Worm (Caenorhabditis elegans): ENCODE measurements around the gene F21H12.3.

The F21H12.3 gene

DNA sequence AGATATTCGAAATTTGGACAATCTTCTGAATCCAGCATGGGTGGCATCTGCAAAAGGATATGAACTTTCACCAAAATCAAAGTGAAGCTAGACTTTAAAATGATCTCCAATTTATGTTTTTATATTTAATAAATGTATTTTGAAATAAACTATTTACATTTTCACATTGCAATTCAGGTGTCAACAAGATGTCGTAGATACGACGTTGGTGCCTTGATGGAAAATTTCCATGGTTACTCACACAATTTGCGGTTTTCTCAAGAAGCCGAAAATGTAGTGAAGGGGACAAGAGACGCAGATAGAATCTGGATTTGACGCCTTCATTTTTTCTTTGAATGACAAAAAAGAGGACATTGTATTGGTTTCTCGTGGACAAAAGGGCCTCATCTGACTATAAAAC lies 16.8 kb downstream of the F21H12.3 start, which contains the start of gene rgs-3:
rgs-3 (plus strand) TSS at position 301 of the 400 bp plus-strand sequence.
- TF ChIP-seq W03F9.2 (tag; optimal IDR thresholded peaks at IDR 0.05): no peak
- no peak for TF ChIP-seq dao-5 (tag; optimal IDR thresholded peaks at IDR 0.05)
- TF ChIP-seq him-1 (tag; optimal IDR thresholded peaks at IDR 0.05): no peak

DNA sequence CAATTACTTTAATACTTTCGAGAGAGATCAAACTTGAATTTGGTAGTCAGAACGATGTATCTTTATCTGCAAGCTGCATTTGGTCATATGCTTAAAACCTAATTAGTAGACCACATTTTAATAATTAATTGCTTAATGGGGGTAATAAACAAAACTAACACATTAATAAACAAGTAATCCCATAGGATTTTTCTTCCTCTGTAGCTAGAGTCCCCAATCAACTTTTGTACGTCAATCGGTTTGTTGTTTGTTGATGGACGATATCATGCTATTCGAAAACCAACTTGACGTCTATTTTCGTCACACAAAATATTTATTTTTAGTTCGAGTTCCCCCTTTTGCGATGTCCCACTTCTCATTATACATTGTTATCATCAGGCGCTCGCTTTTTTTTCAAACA lies 18.8 kb downstream of the F21H12.3 start:
- TF ChIP-seq him-1 (tag; optimal IDR thresholded peaks at IDR 0.05) (no peak), dao-5 (tag; optimal IDR thresholded peaks at IDR 0.05) (no peak), W03F9.2 (tag; optimal IDR thresholded peaks at IDR 0.05) (no peak)

DNA sequence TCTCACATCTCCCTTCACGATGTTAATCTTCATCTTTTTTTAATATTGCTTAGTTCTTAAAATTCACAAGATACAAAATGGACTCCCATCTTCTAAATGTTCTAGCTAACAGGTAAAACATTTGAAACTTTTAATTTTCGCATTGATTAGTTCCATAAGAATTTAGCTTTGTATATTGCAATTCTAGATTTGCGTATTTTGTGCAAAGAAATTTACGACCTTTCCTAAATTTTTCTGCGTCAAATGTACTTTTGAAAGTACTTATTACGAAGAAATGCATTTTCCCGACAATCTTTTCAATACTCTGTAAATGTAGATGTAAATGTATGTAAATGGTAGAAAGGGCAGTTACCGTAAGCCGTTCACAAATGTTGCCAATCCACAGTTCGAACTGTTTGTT lies 21.3 kb downstream of the F21H12.3 start:
- no peak for TF ChIP-seq dao-5 (tag; optimal IDR thresholded peaks at IDR 0.05)
- TF ChIP-seq W03F9.2 (tag; optimal IDR thresholded peaks at IDR 0.05): no peak
- TF ChIP-seq him-1 (tag; optimal IDR thresholded peaks at IDR 0.05): no peak

DNA sequence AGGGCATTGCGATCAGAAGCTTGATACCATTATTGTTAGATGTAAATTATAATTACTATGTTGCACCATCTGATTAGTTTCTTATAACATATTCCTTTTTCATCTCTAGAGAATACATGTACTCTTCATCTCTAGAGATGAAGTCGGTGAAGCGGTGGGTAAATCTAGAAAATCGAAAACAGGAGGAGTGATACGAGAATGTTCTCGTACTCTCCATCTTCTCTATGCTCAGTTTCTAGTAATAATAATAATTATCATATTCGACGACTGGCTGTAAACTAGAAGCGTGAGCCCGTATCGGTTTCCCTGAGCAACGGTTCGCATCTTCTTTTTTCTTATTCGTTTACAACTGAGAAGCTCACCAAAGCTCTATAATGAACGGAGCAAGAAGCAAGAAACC lies 25.1 kb downstream of the F21H12.3 start:
- TF ChIP-seq him-1 (tag; optimal IDR thresholded peaks at IDR 0.05): no peak
- TF ChIP-seq W03F9.2 (tag; optimal IDR thresholded peaks at IDR 0.05): no peak
- TF ChIP-seq dao-5 (tag; optimal IDR thresholded peaks at IDR 0.05): no peak

ce11 chrII:6109989-6110388 lies 27.3 kb downstream of the F21H12.3 start:
- TF ChIP-seq W03F9.2 (tag; optimal IDR thresholded peaks at IDR 0.05) (no peak), dao-5 (tag; optimal IDR thresholded peaks at IDR 0.05) (no peak), him-1 (tag; optimal IDR thresholded peaks at IDR 0.05) (no peak)

- TF ChIP-seq W03F9.2 (tag; optimal IDR thresholded peaks at IDR 0.05) (no peak), him-1 (tag; optimal IDR thresholded peaks at IDR 0.05) (no peak), dao-5 (tag; optimal IDR thresholded peaks at IDR 0.05) (no peak)
Measured at ce11 chrII:6113187-6113586, 30.5 kb downstream of the F21H12.3 start, which contains the start of gene heri-1. Gene heri-1 (minus strand): TSS chrII:6113194.

DNA sequence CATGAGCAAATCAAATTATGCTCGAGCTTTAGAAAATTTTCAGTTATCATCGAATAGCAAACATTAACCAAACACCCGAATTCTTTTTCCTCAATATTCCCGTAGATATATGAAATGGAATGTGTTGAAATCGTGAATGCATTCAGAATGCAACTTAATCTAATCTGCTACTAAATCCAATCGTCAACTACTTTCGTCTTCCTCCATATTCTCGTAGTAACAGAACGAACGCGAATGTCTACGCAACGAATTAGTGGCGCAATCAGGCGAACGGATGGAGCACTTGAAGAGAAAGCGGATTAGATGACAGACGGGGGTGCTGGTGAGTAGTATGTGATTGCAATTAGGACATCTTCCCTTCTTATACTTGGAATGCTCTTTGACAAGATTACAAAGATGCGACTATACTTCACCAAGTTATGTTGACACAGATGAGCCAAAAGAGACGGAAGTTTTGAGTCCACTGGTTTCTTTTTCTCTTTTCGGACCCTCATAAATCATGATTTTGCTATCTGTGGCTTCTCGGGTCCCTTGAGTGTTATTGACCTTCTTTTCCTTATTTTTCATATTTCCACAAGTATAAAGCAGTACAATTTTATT lies 31.2 kb downstream of the F21H12.3 start:
- no peak for TF ChIP-seq him-1 (tag; optimal IDR thresholded peaks at IDR 0.05)
- TF ChIP-seq W03F9.2 (tag; optimal IDR thresholded peaks at IDR 0.05): no peak
- TF ChIP-seq dao-5 (tag; optimal IDR thresholded peaks at IDR 0.05): no peak

ce11 chrII:6115283-6115682 lies 32.6 kb downstream of the F21H12.3 start:
- TF ChIP-seq dao-5 (tag; optimal IDR thresholded peaks at IDR 0.05) (no peak), W03F9.2 (tag; optimal IDR thresholded peaks at IDR 0.05) (no peak), him-1 (tag; optimal IDR thresholded peaks at IDR 0.05) (no peak)

ce11 chrII:6116701-6117100 lies 34.0 kb downstream of the F21H12.3 start:
- TF ChIP-seq dao-5 (tag; optimal IDR thresholded peaks at IDR 0.05): no peak
- TF ChIP-seq him-1 (tag; optimal IDR thresholded peaks at IDR 0.05): no peak
- no peak for TF ChIP-seq W03F9.2 (tag; optimal IDR thresholded peaks at IDR 0.05)

ce11 chrII:6118163-6118562 lies 35.4 kb downstream of the F21H12.3 start, which contains the start of gene C29H12.6:
Gene C29H12.6 (minus strand): TSS chrII:6118263.
- TF ChIP-seq him-1 (tag; optimal IDR thresholded peaks at IDR 0.05) (no peak), dao-5 (tag; optimal IDR thresholded peaks at IDR 0.05) (no peak), W03F9.2 (tag; optimal IDR thresholded peaks at IDR 0.05) (no peak)

ce11 chrII:6120548-6120947 lies 37.8 kb downstream of the F21H12.3 start:
- TF ChIP-seq W03F9.2 (tag; optimal IDR thresholded peaks at IDR 0.05): no peak
- TF ChIP-seq dao-5 (tag; optimal IDR thresholded peaks at IDR 0.05): no peak
- no peak for TF ChIP-seq him-1 (tag; optimal IDR thresholded peaks at IDR 0.05)

DNA sequence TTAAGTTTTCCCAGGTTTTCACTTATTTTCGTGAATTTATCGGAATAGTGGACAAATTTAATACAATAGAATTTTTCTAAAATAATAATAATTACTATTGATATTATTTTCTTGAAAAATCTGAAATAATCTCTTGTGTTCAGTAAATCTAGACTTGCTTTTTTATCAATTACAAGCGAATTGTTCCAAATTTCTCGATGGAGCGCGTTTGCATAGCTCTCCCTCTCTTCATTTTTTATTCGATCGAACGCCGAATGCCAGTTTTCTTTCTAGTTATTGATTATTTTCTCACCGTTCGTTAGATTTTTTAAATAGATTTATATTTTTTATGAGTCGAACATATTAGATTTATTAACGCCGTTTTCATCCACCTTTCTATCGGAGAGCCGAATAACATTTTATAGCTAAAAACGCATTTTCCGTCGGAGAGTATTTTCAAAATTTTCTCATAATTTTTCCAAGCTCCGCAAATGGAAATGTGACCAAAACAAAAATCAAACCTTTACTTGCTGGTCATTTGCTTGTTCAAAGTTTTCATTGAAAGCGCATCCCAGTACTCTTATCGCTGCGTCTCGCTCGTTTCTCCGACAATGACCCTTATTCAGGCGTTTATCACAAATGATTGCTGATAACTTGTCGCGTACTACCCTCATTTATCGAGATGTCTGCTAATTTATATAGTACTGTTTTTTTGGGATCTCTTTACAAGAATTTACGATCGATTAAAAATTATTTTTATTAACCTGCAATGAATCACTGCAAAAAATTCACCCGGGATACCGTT lies 40.1 kb downstream of the F21H12.3 start:
- TF ChIP-seq W03F9.2 (tag; optimal IDR thresholded peaks at IDR 0.05) (peak; percentile 38), dao-5 (tag; optimal IDR thresholded peaks at IDR 0.05) (no peak), him-1 (tag; optimal IDR thresholded peaks at IDR 0.05) (no peak)

- TF ChIP-seq dao-5 (tag; optimal IDR thresholded peaks at IDR 0.05): no peak
- no peak for TF ChIP-seq W03F9.2 (tag; optimal IDR thresholded peaks at IDR 0.05)
- TF ChIP-seq him-1 (tag; optimal IDR thresholded peaks at IDR 0.05): no peak
Measured at ce11 chrII:6123513-6123912, 40.8 kb downstream of the F21H12.3 start, which contains the start of gene C29H12.2. Gene C29H12.2 (plus strand): TSS chrII:6123809.

DNA sequence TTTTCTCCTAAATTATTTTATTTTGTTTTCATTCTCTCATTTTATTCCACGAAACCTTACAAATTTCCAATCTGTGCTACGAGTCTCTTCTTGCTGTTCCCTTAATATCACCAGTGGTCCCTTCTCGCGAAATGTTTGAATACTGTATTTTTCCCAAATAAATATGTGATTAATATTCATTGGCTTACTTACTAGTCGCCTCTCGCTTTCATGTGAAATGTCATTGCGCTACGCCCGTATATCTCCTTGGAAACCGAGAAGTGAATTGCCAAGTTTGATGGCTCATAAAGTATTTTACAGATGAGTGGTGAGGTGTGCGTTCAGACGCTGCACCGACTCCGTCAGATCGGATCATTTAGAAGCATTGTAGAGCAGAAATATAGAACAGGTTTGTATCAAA lies 42.5 kb downstream of the F21H12.3 start, which contains the start of gene rars-2:
rars-2 (plus strand) TSS at position 301 of the 400 bp plus-strand sequence.
- TF ChIP-seq dao-5 (tag; optimal IDR thresholded peaks at IDR 0.05): no peak
- TF ChIP-seq W03F9.2 (tag; optimal IDR thresholded peaks at IDR 0.05): no peak
- TF ChIP-seq him-1 (tag; optimal IDR thresholded peaks at IDR 0.05): no peak
